Fruit fly (Drosophila melanogaster) whole organism, wandering third instar larva: Measurements from ENCODE around the gene Hnf4.

Source experiments
- Abd-B ChIP-seq: fragments of >200 bp; optimal IDR thresholded peaks from 2 replicates; lab custom pipeline; 2017; ENCODE audit warnings: missing biosample characterization, missing genetic modification characterization
- CG32264 ChIP-seq: fragments of 200-800 bp; sonication (Bioruptor generic); optimal IDR thresholded peaks from 2 replicates; lab custom pipeline; 2016; ENCODE audit warnings: missing biosample characterization, missing genetic modification characterization
- CG9705 ChIP-seq: fragments of 200-800 bp; sonication (Bioruptor generic); optimal IDR thresholded peaks from 2 replicates; lab custom pipeline; 2018; ENCODE audit warnings: missing biosample characterization, mild to moderate bottlenecking, missing genetic modification characterization
- CrebA ChIP-seq: fragments of 200-800 bp; sonication (Bioruptor generic); optimal IDR thresholded peaks from 2 replicates; lab custom pipeline; 2016; ENCODE audit warnings: missing biosample characterization, mild to moderate bottlenecking, missing genetic modification characterization, borderline replicate concordance
- Dfd ChIP-seq: fragments of >200 bp; optimal IDR thresholded peaks from 2 replicates; lab custom pipeline; 2017; ENCODE audit warnings: missing biosample characterization, missing genetic modification characterization
- Dif ChIP-seq: fragments of 200-275, 200-300 bp; sonication (Bioruptor generic); optimal IDR thresholded peaks from 2 replicates; lab custom pipeline; 2018; ENCODE audit warnings: missing biosample characterization, missing genetic modification characterization; ENCODE audit not compliant: partially characterized antibody
- GATAd ChIP-seq: sonication (Bioruptor generic); optimal IDR thresholded peaks from 2 replicates; lab custom pipeline; 2016; ENCODE audit warnings: missing biosample characterization, missing genetic modification characterization
- HLH106 ChIP-seq: fragments of 200-800 bp; optimal IDR thresholded peaks from 3 replicates; lab custom pipeline; 2019; ENCODE audit warnings: missing biosample characterization, mild to moderate bottlenecking, missing genetic modification characterization, moderate library complexity
- Hnf4 ChIP-seq: fragments of 200-800 bp; sonication (Bioruptor generic); optimal IDR thresholded peaks from 2 replicates; lab custom pipeline; 2016; ENCODE audit warnings: missing biosample characterization, mild to moderate bottlenecking, missing genetic modification characterization
- Hr78 ChIP-seq: fragments of >200 bp; optimal IDR thresholded peaks from 2 replicates; lab custom pipeline; 2017; ENCODE audit warnings: missing biosample characterization, missing genetic modification characterization
- Hr83 ChIP-seq: fragments of 200-300 bp; sonication (Bioruptor generic); optimal IDR thresholded peaks from 2 replicates; lab custom pipeline; 2016; ENCODE audit warnings: missing biosample characterization, mild to moderate bottlenecking, missing genetic modification characterization, moderate library complexity; ENCODE audit not compliant: poor library complexity, severe bottlenecking
- Jra ChIP-seq: sonication (Bioruptor generic); optimal IDR thresholded peaks from 2 replicates; lab custom pipeline; 2016; ENCODE audit warnings: missing biosample characterization, missing genetic modification characterization
- Mio ChIP-seq: sonication (Bioruptor generic); optimal IDR thresholded peaks from 2 replicates; lab custom pipeline; 2016; ENCODE audit warnings: missing biosample characterization, missing genetic modification characterization
- Myc ChIP-seq: fragments of >200 bp; optimal IDR thresholded peaks from 2 replicates; lab custom pipeline; 2017
- N ChIP-seq: fragments of >200 bp; optimal IDR thresholded peaks from 2 replicates; lab custom pipeline; 2018; ENCODE audit warnings: missing biosample characterization, missing external identifiers, missing genetic modification characterization
- OdsH ChIP-seq: fragments of 200-800 bp; sonication (Bioruptor generic); optimal IDR thresholded peaks from 2 replicates; lab custom pipeline; 2016; ENCODE audit warnings: missing biosample characterization, mild to moderate bottlenecking, missing genetic modification characterization
- Rel ChIP-seq, 2 experiments: fragments of 200-800 bp; sonication (Bioruptor generic) in 1 of 2; optimal IDR thresholded peaks; 2 replicates in 1 of 2; 3 replicates in 1 of 2; lab custom pipeline; 2016 to 2019; ENCODE audit warnings: mild to moderate bottlenecking in 2 of 2, missing biosample characterization in 2 of 2, missing genetic modification characterization in 2 of 2, moderate library complexity in 1 of 2
- Sp1 ChIP-seq: fragments of 200-800 bp; sonication (Bioruptor generic); optimal IDR thresholded peaks from 3 replicates; lab custom pipeline; 2019; ENCODE audit warnings: missing biosample characterization, mild to moderate bottlenecking, missing genetic modification characterization, moderate library complexity
- Vsx2 ChIP-seq: fragments of 200-300, 225-300 bp; sonication (Bioruptor generic); optimal IDR thresholded peaks from 2 replicates; lab custom pipeline; 2018; ENCODE audit warnings: missing biosample characterization, missing genetic modification characterization; ENCODE audit not compliant: partially characterized antibody
- br ChIP-seq: fragments of 200-800 bp; sonication (Bioruptor generic); optimal IDR thresholded peaks from 2 replicates; lab custom pipeline; 2016; ENCODE audit warnings: missing biosample characterization, missing genetic modification characterization
- brk ChIP-seq: fragments of 200-800 bp; sonication (Bioruptor generic); optimal IDR thresholded peaks from 2 replicates; lab custom pipeline; 2016; ENCODE audit warnings: missing biosample characterization, mild to moderate bottlenecking, missing genetic modification characterization
- dl ChIP-seq, 2 experiments: fragments of 175-275, 200-275 bp in 1 of 2; fragments of 200-275 bp in 1 of 2; sonication (Bioruptor generic); optimal IDR thresholded peaks; lab custom pipeline; 2018; ENCODE audit warnings: mild to moderate bottlenecking in 2 of 2, missing biosample characterization in 2 of 2, missing genetic modification characterization in 2 of 2, moderate library complexity in 2 of 2; ENCODE audit not compliant: partially characterized antibody in 2 of 2, insufficient read depth in 1 of 2
- dmrt93B ChIP-seq: fragments of 200-800 bp; sonication (Bioruptor generic); optimal IDR thresholded peaks from 2 replicates; lab custom pipeline; 2018; ENCODE audit warnings: missing biosample characterization, mild to moderate bottlenecking, missing genetic modification characterization
- dsf ChIP-seq: sonication (Bioruptor generic); optimal IDR thresholded peaks from 2 replicates; lab custom pipeline; 2016; ENCODE audit warnings: missing biosample characterization, missing genetic modification characterization, borderline replicate concordance
- ey ChIP-seq: fragments of 200-800 bp; sonication (Bioruptor generic); optimal IDR thresholded peaks from 2 replicates; lab custom pipeline; 2016; ENCODE audit warnings: missing biosample characterization, missing genetic modification characterization
- foxo ChIP-seq, 2 experiments: fragments of 200-800 bp; sonication (Bioruptor generic); optimal IDR thresholded peaks; 2 replicates in 1 of 2; 3 replicates in 1 of 2; lab custom pipeline; 2016 to 2017; ENCODE audit warnings: missing biosample characterization in 2 of 2, missing genetic modification characterization in 2 of 2
- fru ChIP-seq: fragments of 200-800 bp; sonication (Bioruptor generic); optimal IDR thresholded peaks from 3 replicates; lab custom pipeline; 2016; ENCODE audit warnings: missing biosample characterization, mild to moderate bottlenecking, missing genetic modification characterization
- h ChIP-seq: fragments of 200-800 bp; sonication (Bioruptor generic); optimal IDR thresholded peaks from 3 replicates; lab custom pipeline; 2016; ENCODE audit warnings: missing biosample characterization, mild to moderate bottlenecking, missing genetic modification characterization
- jim ChIP-seq: fragments of 175-275, 200-325 bp; sonication (Bioruptor generic); optimal IDR thresholded peaks from 2 replicates; lab custom pipeline; 2016; ENCODE audit warnings: missing biosample characterization, mild to moderate bottlenecking, missing genetic modification characterization
- lola ChIP-seq: fragments of >200 bp; optimal IDR thresholded peaks from 2 replicates; lab custom pipeline; 2017; ENCODE audit warnings: missing biosample characterization, missing genetic modification characterization
- pan ChIP-seq: fragments of >200 bp; optimal IDR thresholded peaks from 2 replicates; lab custom pipeline; 2017
- psq ChIP-seq: fragments of 200-800 bp; sonication (Bioruptor generic); optimal IDR thresholded peaks from 3 replicates; lab custom pipeline; 2017; ENCODE audit warnings: missing biosample characterization, mild to moderate bottlenecking, missing genetic modification characterization, moderate library complexity
- rgr ChIP-seq: fragments of 200-800 bp; sonication (Bioruptor generic); optimal IDR thresholded peaks from 3 replicates; lab custom pipeline; 2016; ENCODE audit warnings: missing biosample characterization, mild to moderate bottlenecking, missing genetic modification characterization
- sage ChIP-seq: fragments of 200-800 bp; sonication (Bioruptor generic); optimal IDR thresholded peaks from 2 replicates; lab custom pipeline; 2016; ENCODE audit warnings: missing biosample characterization, mild to moderate bottlenecking, missing genetic modification characterization
- sv ChIP-seq: fragments of 200-800 bp; sonication (Bioruptor generic); optimal IDR thresholded peaks from 3 replicates; lab custom pipeline; 2016; ENCODE audit warnings: missing biosample characterization, missing genetic modification characterization
- tai ChIP-seq: sonication (Bioruptor generic); optimal IDR thresholded peaks from 2 replicates; lab custom pipeline; 2016; ENCODE audit warnings: missing biosample characterization, missing genetic modification characterization
- usp ChIP-seq: fragments of >200 bp; optimal IDR thresholded peaks from 2 replicates; lab custom pipeline; 2017; ENCODE audit warnings: missing biosample characterization, missing genetic modification characterization
- woc ChIP-seq: sonication (Bioruptor generic); optimal IDR thresholded peaks from 2 replicates; lab custom pipeline; 2016; ENCODE audit warnings: missing biosample characterization, mild to moderate bottlenecking, missing genetic modification characterization

Hnf4 gene

DNA sequence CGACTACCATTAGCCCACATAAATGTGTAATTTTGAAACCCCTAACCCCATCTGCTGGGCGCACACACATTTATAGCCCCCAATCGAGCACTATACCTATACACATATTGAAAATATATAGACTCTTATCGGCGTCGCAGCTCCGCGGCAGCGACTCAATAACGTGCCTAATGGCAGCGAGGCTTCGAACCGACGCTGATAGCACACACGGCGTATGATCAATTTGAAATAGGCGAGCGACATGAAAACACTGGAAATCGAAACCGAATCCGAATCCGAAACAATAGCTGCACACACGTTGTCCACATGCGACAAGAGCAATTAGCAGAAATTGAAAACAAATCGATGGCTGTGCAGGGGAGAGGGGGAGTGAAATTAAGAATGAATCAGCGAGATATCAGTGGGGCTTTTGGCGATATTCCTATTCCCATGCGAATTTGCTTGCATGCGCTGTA is 15.1 kb downstream of the Hnf4 start:
- no peak for TF ChIP-seq usp (GFP tag; lab: Kevin White, UChicago)
- TF ChIP-seq sv (GFP tag; lab: Kevin White, UChicago) = no peak
- TF ChIP-seq Vsx2 = peak; percentile 1
- no peak for TF ChIP-seq woc (GFP tag; lab: Kevin White, UChicago)
- peak; percentile 35 for TF ChIP-seq CrebA (GFP tag; lab: Kevin White, UChicago)
- TF ChIP-seq h = peak; percentile 66
- TF ChIP-seq HLH106 (tag; lab: Kevin White, UChicago) = peak; percentile 16
- TF ChIP-seq ey (GFP tag; lab: Kevin White, UChicago) = no peak
- TF ChIP-seq Rel (GFP tag; optimal IDR thresholded peaks at IDR 0.05; lab: Kevin White, UChicago) = peak; percentile 70
- peak; percentile 96 for TF ChIP-seq Rel (tag; optimal IDR thresholded peaks at IDR 0.05; lab: Kevin White, UChicago)
- TF ChIP-seq Hr83 = no peak
- TF ChIP-seq Hnf4 = peak; percentile 10
- no peak for TF ChIP-seq Dfd (GFP tag; lab: Kevin White, UChicago)
- peak; percentile 33 for TF ChIP-seq br (GFP tag; lab: Kevin White, UChicago)
- TF ChIP-seq brk (GFP tag; lab: Kevin White, UChicago) = no peak
- no peak for TF ChIP-seq dl (GFP tag; optimal IDR thresholded peaks at IDR 0.05; lab: Kevin White, UChicago; ENCODE audit: insufficient read depth in 1 of 2, partially characterized antibody in 2 of 2)
- TF ChIP-seq rgr = peak; percentile 41
- TF ChIP-seq CG32264 (GFP tag; lab: Kevin White, UChicago) = no peak
- TF ChIP-seq Jra (GFP tag; lab: Kevin White, UChicago) = peak; percentile 77
- peak; percentile 4 for TF ChIP-seq Dif (GFP tag; lab: Kevin White, UChicago)

DNA sequence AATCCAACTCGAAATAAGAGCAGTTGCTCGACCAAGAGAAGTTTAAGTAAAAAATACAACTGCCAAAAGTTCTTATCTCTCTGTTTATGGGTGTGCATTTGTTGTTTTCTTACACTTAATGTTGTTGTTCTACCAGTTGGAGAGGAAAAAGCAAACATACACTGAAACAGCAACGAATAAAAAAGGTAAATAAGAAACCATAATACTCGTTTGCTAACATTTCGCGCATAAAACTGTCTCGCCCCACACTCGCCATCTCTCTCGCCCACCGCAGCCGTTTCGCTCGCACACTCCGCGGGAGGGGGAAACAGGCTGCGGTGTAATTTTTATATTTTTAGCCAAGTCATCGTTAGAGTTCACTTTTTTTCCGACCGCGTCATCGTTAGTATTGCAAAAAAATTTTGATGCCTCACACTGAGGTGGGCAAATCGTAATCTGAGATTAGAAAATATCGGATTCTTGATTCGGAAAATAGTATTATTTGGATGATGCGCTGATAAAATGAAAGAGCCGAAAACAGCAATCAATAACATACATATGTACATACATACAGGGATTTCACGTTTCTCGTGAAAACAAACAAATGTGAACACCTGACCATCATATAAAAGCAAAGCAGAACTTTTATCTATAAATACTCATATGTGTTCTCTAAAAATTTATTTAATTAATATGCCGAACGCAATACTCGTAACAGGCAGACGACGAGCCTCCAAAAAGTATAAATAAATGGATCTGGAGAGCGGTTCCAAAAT is 16.8 kb downstream of the Hnf4 start:
- peak; percentile 53 for TF ChIP-seq fru (GFP tag; lab: Kevin White, UChicago)
- TF ChIP-seq CG9705 (GFP tag; lab: Kevin White, UChicago) = peak; percentile 33
- TF ChIP-seq br (GFP tag; lab: Kevin White, UChicago) = peak; percentile 74
- TF ChIP-seq OdsH = peak; percentile 72
- no peak for TF ChIP-seq CG32264 (GFP tag; lab: Kevin White, UChicago)
- TF ChIP-seq sage = no peak
- TF ChIP-seq CrebA (GFP tag; lab: Kevin White, UChicago) = peak; percentile 9
- no peak for TF ChIP-seq Dif (GFP tag; lab: Kevin White, UChicago)
- TF ChIP-seq Myc (lab: Kevin White, UChicago) = no peak
- TF ChIP-seq pan = no peak
- peak in 1 of 2 experiments; percentile 62 for TF ChIP-seq foxo (GFP tag; optimal IDR thresholded peaks at IDR 0.05; lab: Kevin White, UChicago)
- no peak for TF ChIP-seq N (GFP tag; lab: Kevin White, UChicago)
- peak; percentile 30 for TF ChIP-seq jim (GFP tag; lab: Kevin White, UChicago)
- TF ChIP-seq dsf (GFP tag; lab: Kevin White, UChicago) = peak; percentile 51
- TF ChIP-seq usp (GFP tag; lab: Kevin White, UChicago) = no peak
- peak; percentile 36 for TF ChIP-seq HLH106 (tag; lab: Kevin White, UChicago)
- peak; percentile 78 for TF ChIP-seq Hr83
- TF ChIP-seq GATAd (GFP tag; lab: Kevin White, UChicago) = no peak
- peak; percentile 30 for TF ChIP-seq woc (GFP tag; lab: Kevin White, UChicago)
- peak; percentile 27 for TF ChIP-seq dmrt93B (GFP tag; lab: Kevin White, UChicago)
- TF ChIP-seq Dfd (GFP tag; lab: Kevin White, UChicago) = no peak
- TF ChIP-seq lola = no peak
- TF ChIP-seq Hr78 (GFP tag; lab: Kevin White, UChicago) = no peak
- TF ChIP-seq Mio (GFP tag; lab: Kevin White, UChicago) = no peak
- peak; percentile 75 for TF ChIP-seq rgr
- TF ChIP-seq dl (GFP tag; optimal IDR thresholded peaks at IDR 0.05; lab: Kevin White, UChicago; ENCODE audit: insufficient read depth in 1 of 2, partially characterized antibody in 2 of 2) = no peak
- TF ChIP-seq h = peak; percentile 71
- TF ChIP-seq Jra (GFP tag; lab: Kevin White, UChicago) = peak; percentile 58
- no peak for TF ChIP-seq Abd-B (GFP tag; lab: Kevin White, UChicago)
- TF ChIP-seq Vsx2 = peak; percentile 63
- no peak for TF ChIP-seq Rel (GFP tag; optimal IDR thresholded peaks at IDR 0.05; lab: Kevin White, UChicago)
- peak; percentile 63 for TF ChIP-seq Rel (tag; optimal IDR thresholded peaks at IDR 0.05; lab: Kevin White, UChicago)
- peak; percentile 30 for TF ChIP-seq ey (GFP tag; lab: Kevin White, UChicago)
- TF ChIP-seq psq (GFP tag; lab: Kevin White, UChicago) = peak; percentile 61
- TF ChIP-seq tai = no peak
- TF ChIP-seq brk (GFP tag; lab: Kevin White, UChicago) = no peak
- TF ChIP-seq Hnf4 = peak; percentile 87
- no peak for TF ChIP-seq sv (GFP tag; lab: Kevin White, UChicago)
- peak; percentile 62 for TF ChIP-seq Sp1 (GFP tag; lab: Kevin White, UChicago)
- TF ChIP-seq, all 38 proteins: peak for 21
